Worm (Caenorhabditis elegans) whole organism, young adult: ENCODE data around the gene tag-343.

ENCODE experiments used
- C17E4.6 ChIP-seq: fragments of 200-800 bp; sonication (Bioruptor generic); IDR thresholded peaks from 2 replicates; pipeline ENCODE4 v1.3.6; 2022; ENCODE audit warnings: missing genetic modification reagents, missing genetic modification characterization, missing compliant biosample characterization
- atf-7 ChIP-seq: sonication (generic microtip); optimal IDR thresholded peaks from 2 replicates; lab custom pipeline; 2017; ENCODE audit warnings: mild to moderate bottlenecking, missing genetic modification characterization, missing compliant biosample characterization
- snpc-4 ChIP-seq, 5 experiments: fragments of 150-350 bp in 1 of 5; sonication (generic microtip) in 4 of 5; optimal IDR thresholded peaks; 2 replicates each; lab custom pipeline; 2014 to 2018; ENCODE audit warnings: missing genetic modification characterization in 5 of 5, missing biosample characterization in 3 of 5, antibody characterized with exemption in 2 of 5, mild to moderate bottlenecking in 2 of 5, missing compliant biosample characterization in 2 of 5, missing genotype in 2 of 5, moderate library complexity in 2 of 5, missing genetic modification reagents in 1 of 5

- TF ChIP-seq C17E4.6 (GFP tag; lab: Robert Waterston, UW), result no peak
- no peak for TF ChIP-seq snpc-4 (GFP tag; optimal IDR thresholded peaks at IDR 0.05; lab: Kevin White, UChicago)
- no peak for TF ChIP-seq snpc-4 (tag; optimal IDR thresholded peaks at IDR 0.05; lab: Kevin White, UChicago)
- TF ChIP-seq atf-7, result no peak
Measured at ce11 chrX:16678097-16678496, 3.6 kb upstream of the tag-343 start.
